Fruit fly (Drosophila melanogaster): ENCODE measurements around the gene CG46525.

dm6 chr3L:17506830-17507229, 31.8 kb downstream of the CG46525 start:
- TF ChIP-seq usp (GFP tag; optimal IDR thresholded peaks at IDR 0.05) (no peak), Dll (optimal IDR thresholded peaks at IDR 0.05) (no peak), psq (optimal IDR thresholded peaks at IDR 0.05) (no peak), EcR (GFP tag; optimal IDR thresholded peaks at IDR 0.05) (no peak), CG8478 (optimal IDR thresholded peaks at IDR 0.05) (no peak)

Measured in whole organism.